Fruit fly (Drosophila melanogaster) whole organism: ENCODE data around the gene CG4332.

Source experiments
- CG8478 ChIP-seq: fragments of >200 bp; optimal IDR thresholded peaks from 2 replicates; lab custom pipeline; 2018; ENCODE audit warnings: inconsistent platforms
- pan ChIP-seq: fragments of >200 bp; optimal IDR thresholded peaks from 2 replicates; lab custom pipeline; 2017
- psq ChIP-seq: fragments of >200 bp; optimal IDR thresholded peaks from 2 replicates; lab custom pipeline; 2017

DNA sequence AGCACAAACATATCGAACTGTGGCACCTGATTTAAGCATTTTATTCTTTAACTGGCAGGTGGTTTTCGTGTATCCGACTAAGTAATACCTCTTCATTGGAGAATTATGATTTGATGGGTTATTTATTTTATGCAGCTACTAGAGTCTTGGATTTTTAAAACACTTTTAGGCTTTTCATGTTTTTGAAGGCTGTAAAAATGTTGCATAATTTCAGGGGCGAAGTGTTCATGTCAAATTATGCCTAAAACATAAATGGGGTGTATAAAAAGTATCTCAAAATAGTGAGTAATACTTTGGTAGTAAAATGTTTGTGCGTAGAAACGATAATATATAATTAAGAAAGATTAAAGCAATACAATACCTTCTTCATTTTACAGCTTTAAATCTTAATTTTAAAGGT lies 20.0 kb upstream of the CG4332 start:
- no peak for TF ChIP-seq psq (lab: Kevin White, UChicago)
- no peak for TF ChIP-seq CG8478
- TF ChIP-seq pan: no peak
